Worm (Caenorhabditis elegans): Measurements from ENCODE around the gene ubxn-3.
A peak's percentile ranks its signal among the peaks of the same experiment; 100 is the strongest.

The ubxn-3 gene

DNA sequence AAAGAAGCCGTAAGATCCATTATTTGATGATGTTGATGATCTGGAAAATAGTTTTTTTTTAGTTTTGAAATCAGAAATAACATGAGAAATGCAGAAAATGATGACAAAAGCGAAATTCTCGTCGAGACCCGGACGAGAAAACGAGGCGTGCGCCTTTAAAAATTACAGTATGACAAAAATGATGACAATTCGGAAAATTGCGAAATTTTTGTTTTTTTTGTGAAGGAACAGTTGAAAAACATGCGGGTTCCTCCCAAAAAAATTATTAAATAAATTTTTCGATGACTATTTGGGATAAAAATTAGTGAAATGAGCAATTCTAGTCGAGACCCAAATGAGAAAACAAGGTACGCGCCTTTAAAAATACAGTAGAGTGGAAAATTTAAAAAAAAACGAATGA lies at the start of gene ubxn-3:
TSS of gene ubxn-3 (minus strand) at position 66 of the 400 bp plus-strand sequence.
- TF ChIP-seq hlh-1 (tag; optimal IDR thresholded peaks at IDR 0.05): no peak
- TF ChIP-seq tbx-8 (GFP tag; optimal IDR thresholded peaks at IDR 0.05): no peak
- TF ChIP-seq nhr-28 (tag; optimal IDR thresholded peaks at IDR 0.05): no peak
- no peak for TF ChIP-seq nhr-76 (tag; optimal IDR thresholded peaks at IDR 0.05)
- no peak for TF ChIP-seq lin-32 (GFP tag; optimal IDR thresholded peaks at IDR 0.05)
- no peak for TF ChIP-seq ceh-43 (GFP tag; optimal IDR thresholded peaks at IDR 0.05)
- no peak for TF ChIP-seq ceh-83 (GFP tag; optimal IDR thresholded peaks at IDR 0.05)
- no peak for TF ChIP-seq elt-1 (tag; optimal IDR thresholded peaks at IDR 0.05; ENCODE audit: borderline replicate concordance, insufficient read depth)
- no peak for TF ChIP-seq ztf-11 (tag; optimal IDR thresholded peaks at IDR 0.05)
- no peak for TF ChIP-seq lsy-2 (tag; optimal IDR thresholded peaks at IDR 0.05)

DNA sequence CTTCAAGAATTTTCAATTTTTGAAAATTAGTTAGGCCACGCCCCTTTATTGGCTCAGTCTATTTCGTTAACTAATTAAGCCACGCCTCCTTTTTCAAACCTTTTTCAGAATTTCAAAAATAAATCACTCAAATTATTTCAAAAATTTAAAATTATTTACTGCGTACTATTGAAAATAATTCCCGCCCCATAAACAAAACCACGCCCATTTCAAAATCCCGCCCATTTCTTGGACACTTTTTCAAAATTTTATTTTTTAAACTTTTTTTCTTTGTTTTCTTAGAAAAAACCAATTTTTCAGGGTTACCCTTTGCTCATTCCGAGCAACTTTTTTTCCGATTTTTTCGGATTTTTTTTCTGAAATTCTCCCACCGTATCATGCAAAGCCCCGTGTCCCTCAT lies 43.6 kb upstream of the ubxn-3 start, which contains the start of gene B0432.14:
TSS of gene B0432.14 (plus strand) at position 301 of the 400 bp plus-strand sequence.
- TF ChIP-seq hlh-1 (tag; optimal IDR thresholded peaks at IDR 0.05) (no peak), ceh-83 (GFP tag; optimal IDR thresholded peaks at IDR 0.05) (no peak), ham-2 (GFP tag; optimal IDR thresholded peaks at IDR 0.05) (no peak), ztf-11 (tag; optimal IDR thresholded peaks at IDR 0.05) (no peak), zip-8 (tag; optimal IDR thresholded peaks at IDR 0.05) (no peak), unc-39 (tag; optimal IDR thresholded peaks at IDR 0.05) (no peak), lsy-2 (tag; optimal IDR thresholded peaks at IDR 0.05) (no peak), bed-3 (GFP tag; optimal IDR thresholded peaks at IDR 0.05) (no peak), nhr-28 (tag; optimal IDR thresholded peaks at IDR 0.05) (no peak), flh-1 (GFP tag; optimal IDR thresholded peaks at IDR 0.05) (no peak)

DNA sequence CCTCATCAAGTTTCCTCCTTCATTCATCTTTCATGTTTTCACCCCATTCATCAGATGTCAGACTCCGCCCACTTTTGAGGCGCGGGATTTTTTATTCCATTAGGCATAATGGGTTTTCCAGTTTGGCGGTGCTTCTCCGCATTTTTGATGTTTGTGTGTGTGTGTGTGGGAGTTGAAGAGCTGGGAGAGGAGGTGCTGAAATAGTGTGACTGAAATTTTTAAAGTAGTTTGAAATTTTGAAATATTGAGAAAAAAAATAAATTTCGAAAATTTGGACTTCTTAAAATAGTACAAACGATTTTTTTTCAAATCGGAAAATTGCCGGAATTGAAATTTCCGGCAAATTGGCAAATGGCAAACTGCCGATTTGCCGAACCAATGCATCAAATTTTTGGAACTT lies 43.1 kb upstream of the ubxn-3 start, which contains the start of gene scc-2:
TSS of gene scc-2 (minus strand) at position 101 of the 400 bp plus-strand sequence.
- TF ChIP-seq nhr-76 (tag; optimal IDR thresholded peaks at IDR 0.05) (no peak), M03D4.4 (tag; optimal IDR thresholded peaks at IDR 0.05) (no peak), bed-3 (GFP tag; optimal IDR thresholded peaks at IDR 0.05) (no peak), ces-1 (GFP tag; optimal IDR thresholded peaks at IDR 0.05) (no peak), tbx-8 (GFP tag; optimal IDR thresholded peaks at IDR 0.05) (no peak), sptf-1 (tag; optimal IDR thresholded peaks at IDR 0.05) (no peak), drap-1 (GFP tag; optimal IDR thresholded peaks at IDR 0.05) (no peak), ceh-83 (GFP tag; optimal IDR thresholded peaks at IDR 0.05) (no peak), nhr-28 (tag; optimal IDR thresholded peaks at IDR 0.05) (no peak), nhr-237 (tag; optimal IDR thresholded peaks at IDR 0.05) (no peak), unc-62 (GFP tag; optimal IDR thresholded peaks at IDR 0.05) (no peak)

DNA sequence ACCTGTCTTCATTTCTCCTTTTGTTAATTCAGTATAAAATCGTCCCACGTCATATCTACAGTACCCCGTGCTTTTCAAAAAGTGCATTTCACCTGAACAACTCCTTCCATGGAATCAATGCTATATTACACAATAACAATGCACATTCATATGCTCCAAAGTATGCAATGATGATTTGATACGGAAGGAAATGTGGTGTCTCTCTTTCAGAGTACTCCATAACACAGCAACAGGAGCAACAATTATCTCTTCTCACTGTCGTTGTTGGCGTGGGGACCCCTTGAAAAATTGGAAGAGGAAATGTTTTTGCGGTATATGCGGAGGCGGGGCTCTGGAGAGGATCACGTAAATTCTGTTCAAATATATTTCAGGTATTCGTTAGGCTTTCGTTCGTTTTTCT lies 37.1 kb upstream of the ubxn-3 start, which contains the start of gene cat-2:
TSS of gene cat-2 (plus strand) at position 301 of the 400 bp plus-strand sequence.
- TF ChIP-seq mab-5 (tag; optimal IDR thresholded peaks at IDR 0.05) (no peak), elt-3 (tag; optimal IDR thresholded peaks at IDR 0.05) (no peak), nhr-237 (tag; optimal IDR thresholded peaks at IDR 0.05) (no peak), mep-1 (tag; optimal IDR thresholded peaks at IDR 0.05) (no peak), nhr-76 (tag; optimal IDR thresholded peaks at IDR 0.05) (no peak), unc-120 (tag; optimal IDR thresholded peaks at IDR 0.05; ENCODE audit: poor library complexity, severe bottlenecking) (no peak), lin-13 (tag; optimal IDR thresholded peaks at IDR 0.05) (no peak), bed-3 (GFP tag; optimal IDR thresholded peaks at IDR 0.05) (no peak), nhr-28 (tag; optimal IDR thresholded peaks at IDR 0.05) (no peak), tbx-8 (GFP tag; optimal IDR thresholded peaks at IDR 0.05) (no peak), lsy-2 (tag; optimal IDR thresholded peaks at IDR 0.05) (no peak)

DNA sequence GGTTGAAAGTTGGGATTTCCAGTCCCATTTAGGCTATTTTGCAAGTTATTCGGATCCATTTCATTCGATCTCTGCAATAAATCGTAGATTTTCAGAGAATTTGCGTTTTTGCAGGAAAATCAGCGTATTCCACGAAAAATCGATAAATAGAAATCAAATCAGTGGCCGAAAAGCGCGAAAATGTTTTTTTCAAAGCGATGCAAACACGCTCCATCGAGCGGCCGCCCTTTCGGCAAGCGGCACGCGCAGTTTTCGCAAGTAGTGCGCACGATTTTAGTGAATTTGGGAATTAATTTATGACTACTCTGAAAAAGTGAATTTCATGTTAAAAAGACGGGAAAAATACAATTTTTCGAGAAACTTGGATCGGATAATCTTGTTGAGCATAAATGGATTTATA lies 34.7 kb upstream of the ubxn-3 start:
- peak; percentile 48 for TF ChIP-seq ceh-83 (GFP tag; optimal IDR thresholded peaks at IDR 0.05)
- TF ChIP-seq sem-2 (GFP tag; optimal IDR thresholded peaks at IDR 0.05): peak; percentile 17
- TF ChIP-seq lin-13 (tag; optimal IDR thresholded peaks at IDR 0.05): peak; percentile 90
- TF ChIP-seq flh-1 (GFP tag; optimal IDR thresholded peaks at IDR 0.05): peak; percentile 39
- peak; percentile 62 for TF ChIP-seq blmp-1 (tag; optimal IDR thresholded peaks at IDR 0.05)
- TF ChIP-seq M03D4.4 (tag; optimal IDR thresholded peaks at IDR 0.05): peak; percentile 83
- peak; percentile 46 for TF ChIP-seq mab-5 (tag; optimal IDR thresholded peaks at IDR 0.05)
- TF ChIP-seq elt-1 (tag; optimal IDR thresholded peaks at IDR 0.05; ENCODE audit: borderline replicate concordance, insufficient read depth): no peak
- peak; percentile 79 for TF ChIP-seq ceh-43 (GFP tag; optimal IDR thresholded peaks at IDR 0.05)
- TF ChIP-seq zip-8 (tag; optimal IDR thresholded peaks at IDR 0.05): no peak
- TF ChIP-seq unc-120 (tag; optimal IDR thresholded peaks at IDR 0.05; ENCODE audit: poor library complexity, severe bottlenecking): peak; percentile 76
- no peak for TF ChIP-seq elt-3 (tag; optimal IDR thresholded peaks at IDR 0.05)
- peak; percentile 88 for TF ChIP-seq mls-2 (tag; optimal IDR thresholded peaks at IDR 0.05)
- TF ChIP-seq pha-4 (tag; optimal IDR thresholded peaks at IDR 0.05): peak; percentile 84
- TF ChIP-seq lsy-2 (tag; optimal IDR thresholded peaks at IDR 0.05): peak; percentile 83
- TF ChIP-seq drap-1 (GFP tag; optimal IDR thresholded peaks at IDR 0.05): peak; percentile 87
- TF ChIP-seq nhr-237 (tag; optimal IDR thresholded peaks at IDR 0.05): peak; percentile 90
- TF ChIP-seq nhr-28 (tag; optimal IDR thresholded peaks at IDR 0.05): peak; percentile 44
- peak; percentile 80 for TF ChIP-seq ztf-11 (tag; optimal IDR thresholded peaks at IDR 0.05)
- peak; percentile 85 for TF ChIP-seq ceh-39 (tag; optimal IDR thresholded peaks at IDR 0.05)
- peak; percentile 72 for TF ChIP-seq nhr-76 (tag; optimal IDR thresholded peaks at IDR 0.05)
- TF ChIP-seq unc-62 (GFP tag; optimal IDR thresholded peaks at IDR 0.05): peak; percentile 50
- peak; percentile 74 for TF ChIP-seq ham-2 (GFP tag; optimal IDR thresholded peaks at IDR 0.05)
- TF ChIP-seq nhr-12 (tag; optimal IDR thresholded peaks at IDR 0.05): peak; percentile 74
- TF ChIP-seq mep-1 (tag; optimal IDR thresholded peaks at IDR 0.05): peak; percentile 97
- peak; percentile 62 for TF ChIP-seq unc-39 (tag; optimal IDR thresholded peaks at IDR 0.05)
- peak; percentile 65 for TF ChIP-seq lin-32 (GFP tag; optimal IDR thresholded peaks at IDR 0.05)
- TF ChIP-seq tbx-8 (GFP tag; optimal IDR thresholded peaks at IDR 0.05): peak; percentile 68
- peak; percentile 98 for TF ChIP-seq ces-1 (GFP tag; optimal IDR thresholded peaks at IDR 0.05)
- TF ChIP-seq snpc-4 (tag; optimal IDR thresholded peaks at IDR 0.05): no peak
- peak; percentile 57 for TF ChIP-seq nhr-2 (tag; optimal IDR thresholded peaks at IDR 0.05)
- peak; percentile 87 for TF ChIP-seq cnd-1 (tag; optimal IDR thresholded peaks at IDR 0.05)
- peak; percentile 93 for TF ChIP-seq sptf-1 (tag; optimal IDR thresholded peaks at IDR 0.05)
- peak; percentile 87 for TF ChIP-seq hlh-1 (tag; optimal IDR thresholded peaks at IDR 0.05)
- peak; percentile 43 for TF ChIP-seq bed-3 (GFP tag; optimal IDR thresholded peaks at IDR 0.05)
